Worm (Caenorhabditis elegans) whole organism, midembryonic: ENCODE measurements around the gene R07B7.12.

Experiments used
- flt-1 ChIP-seq: fragments of 200-800 bp; sonication (Bioruptor generic); IDR thresholded peaks from 2 replicates; pipeline ENCODE4 v1.3.6; 2022; ENCODE audit warnings: missing genetic modification characterization, missing compliant biosample characterization
- ref-1 ChIP-seq: fragments of 200-800 bp; sonication (Bioruptor generic); conservative IDR thresholded peaks from 2 replicates; pipeline ENCODE4 v1.3.6; 2022; ENCODE audit warnings: missing genetic modification reagents, missing genetic modification characterization, missing compliant biosample characterization
- ztf-29 ChIP-seq: fragments of 200-800 bp; sonication (Bioruptor generic); IDR thresholded peaks from 2 replicates; pipeline ENCODE4 v1.3.6; 2022; ENCODE audit warnings: missing genetic modification reagents, missing genetic modification characterization, missing compliant biosample characterization

- TF ChIP-seq flt-1 (GFP tag; lab: Robert Waterston, UW) (no peak), ztf-29 (GFP tag; lab: Robert Waterston, UW) (no peak), ref-1 (GFP tag; lab: Robert Waterston, UW) (no peak)
Observed at ce11 chrV:12103920-12104319, 15.0 kb downstream of the R07B7.12 start, which contains the start of gene nhr-153.
